Worm (Caenorhabditis elegans) whole organism, L4 larva: ENCODE results near the gene ZC155.2.

Experiments used
- D1046.2 ChIP-seq: fragments of 200-800 bp; sonication (Bioruptor generic); IDR thresholded peaks from 2 replicates; pipeline ENCODE4 v1.3.6; 2022; ENCODE audit warnings: missing genetic modification characterization, missing compliant biosample characterization
- F37D6.2 ChIP-seq: sonication (generic microtip); optimal IDR thresholded peaks from 2 replicates; lab custom pipeline; 2016; ENCODE audit warnings: mild to moderate bottlenecking, missing genetic modification characterization, missing compliant biosample characterization
- F44E2.7 ChIP-seq: fragments of 200-800 bp; sonication (Bioruptor generic); IDR thresholded peaks from 2 replicates; pipeline ENCODE4 v2.1.2; 2022; ENCODE audit warnings: missing genetic modification characterization, missing compliant biosample characterization
- F49E8.2 ChIP-seq: sonication (generic microtip); optimal IDR thresholded peaks from 2 replicates; lab custom pipeline; 2016; ENCODE audit warnings: missing compliant biosample characterization, mild to moderate bottlenecking, missing genetic modification characterization, borderline replicate concordance
- R02D3.7 ChIP-seq: fragments of 150-350 bp; sonication (generic microtip); optimal IDR thresholded peaks from 3 replicates; lab custom pipeline; 2014; ENCODE audit warnings: missing biosample characterization, missing genetic modification characterization
- T26A8.4 ChIP-seq: fragments of 200-800 bp; sonication (Bioruptor generic); IDR thresholded peaks from 2 replicates; pipeline ENCODE4 v1.3.6; 2022; ENCODE audit warnings: missing genetic modification characterization, missing compliant biosample characterization
- Y5F2A.4 ChIP-seq: fragments of 200-800 bp; sonication (Bioruptor generic); optimal IDR thresholded peaks from 2 replicates; lab custom pipeline; 2018; ENCODE audit warnings: mild to moderate bottlenecking, missing genetic modification characterization, missing compliant biosample characterization
- Y75B8A.6 ChIP-seq: fragments of 200-800 bp; sonication (Bioruptor generic); IDR thresholded peaks from 2 replicates; pipeline ENCODE4 v1.3.6; 2022; ENCODE audit warnings: missing genetic modification reagents, missing genetic modification characterization, missing compliant biosample characterization
- aha-1 ChIP-seq: fragments of 150-350 bp; peaks from one replicate; lab custom pipeline; 2014; ENCODE audit warnings: missing biosample characterization, missing genetic modification characterization
- aly-2 ChIP-seq: sonication (generic microtip); optimal IDR thresholded peaks from 2 replicates; lab custom pipeline; 2018; ENCODE audit warnings: missing biosample characterization, missing genetic modification characterization
- ceh-28 ChIP-seq: fragments of 150-350 bp; optimal IDR thresholded peaks from 2 replicates; lab custom pipeline; 2014; ENCODE audit warnings: missing biosample characterization, missing genetic modification reagents, missing genetic modification characterization
- ceh-32 ChIP-seq: sonication (generic microtip); optimal IDR thresholded peaks from 2 replicates; lab custom pipeline; 2016; ENCODE audit warnings: mild to moderate bottlenecking, missing genetic modification characterization, missing compliant biosample characterization; ENCODE audit not compliant: poor library complexity
- ceh-44 ChIP-seq: fragments of 200-800 bp; sonication (Bioruptor generic); IDR thresholded peaks from 2 replicates; pipeline ENCODE4 v1.3.6; 2022; ENCODE audit warnings: missing genetic modification reagents, missing genetic modification characterization, missing compliant biosample characterization
- ces-1 ChIP-seq: fragments of 150-350 bp; sonication (generic microtip); optimal IDR thresholded peaks from 4 replicates; lab custom pipeline; 2014; ENCODE audit warnings: missing biosample characterization, missing genetic modification reagents, missing genetic modification characterization
- daf-19 ChIP-seq: fragments of 200-800 bp; sonication (Bioruptor generic); conservative IDR thresholded peaks from 2 replicates; pipeline ENCODE4 v1.3.6; 2022; ENCODE audit warnings: missing genetic modification characterization, missing compliant biosample characterization
- dpl-1 ChIP-seq: fragments of 150-350 bp; optimal IDR thresholded peaks from 2 replicates; lab custom pipeline; 2014; ENCODE audit warnings: missing biosample characterization, missing genetic modification reagents, missing genetic modification characterization
- duxl-1 ChIP-seq: sonication (generic microtip); optimal IDR thresholded peaks from 2 replicates; lab custom pipeline; 2016; ENCODE audit warnings: mild to moderate bottlenecking, missing genetic modification characterization, moderate library complexity, missing compliant biosample characterization; ENCODE audit not compliant: poor library complexity
- egl-27 ChIP-seq: sonication (generic microtip); optimal IDR thresholded peaks from 3 replicates; lab custom pipeline; 2017; ENCODE audit warnings: missing biosample characterization, missing genetic modification reagents, missing genetic modification characterization
- gei-8 ChIP-seq: fragments of 200-800 bp; sonication (Bioruptor generic); optimal IDR thresholded peaks from 2 replicates; lab custom pipeline; 2018; ENCODE audit warnings: mild to moderate bottlenecking, missing genetic modification characterization, missing compliant biosample characterization
- hif-1 ChIP-seq, 2 experiments: sonication (generic microtip); optimal IDR thresholded peaks; 2 replicates each; lab custom pipeline; 2016 to 2017; ENCODE audit warnings: missing compliant biosample characterization in 2 of 2, missing genetic modification characterization in 2 of 2, missing genetic modification reagents in 2 of 2, missing genotype in 2 of 2, mild to moderate bottlenecking in 1 of 2
- hmg-1.1 ChIP-seq: fragments of 200-800 bp; sonication (Bioruptor generic); IDR thresholded peaks from 2 replicates; pipeline ENCODE4 v1.3.6; 2022; ENCODE audit warnings: missing genetic modification reagents, missing genetic modification characterization, missing compliant biosample characterization
- jun-1 ChIP-seq: fragments of 150-350 bp; optimal IDR thresholded peaks from 2 replicates; lab custom pipeline; 2014; ENCODE audit warnings: missing biosample characterization, missing genetic modification reagents, missing genetic modification characterization
- lim-7 ChIP-seq: fragments of 200-800 bp; sonication (Bioruptor generic); IDR thresholded peaks from 2 replicates; pipeline ENCODE4 v1.3.6; 2022; ENCODE audit warnings: missing genetic modification characterization, missing compliant biosample characterization
- lin-1 ChIP-seq: fragments of 200-800 bp; sonication (Bioruptor generic); IDR thresholded peaks from 2 replicates; pipeline ENCODE4 v1.3.6; 2022; ENCODE audit warnings: missing genetic modification reagents, missing genetic modification characterization, missing compliant biosample characterization
- lin-13 ChIP-seq: fragments of 150-350 bp; optimal IDR thresholded peaks from 2 replicates; lab custom pipeline; 2014; ENCODE audit warnings: missing biosample characterization, missing genetic modification reagents, missing genetic modification characterization
- lin-39 ChIP-seq: fragments of 150-350 bp; optimal IDR thresholded peaks from 2 replicates; lab custom pipeline; 2014; ENCODE audit warnings: missing biosample characterization, missing genetic modification reagents, missing genetic modification characterization
- lsy-2 ChIP-seq, 2 experiments: fragments of 150-350 bp in 1 of 2; sonication (generic microtip) in 1 of 2; optimal IDR thresholded peaks; 2 replicates each; lab custom pipeline; 2014 to 2017; ENCODE audit warnings: missing biosample characterization in 2 of 2, missing genetic modification characterization in 2 of 2
- mdt-29 ChIP-seq: fragments of 200-800 bp; sonication (Bioruptor generic); IDR thresholded peaks from 2 replicates; pipeline ENCODE4 v1.3.6; 2022; ENCODE audit warnings: missing genetic modification reagents, missing genetic modification characterization, missing compliant biosample characterization
- mes-2 ChIP-seq: sonication (generic microtip); optimal IDR thresholded peaks from 2 replicates; lab custom pipeline; 2016; ENCODE audit warnings: missing genotype, mild to moderate bottlenecking, missing genetic modification characterization, missing compliant biosample characterization; ENCODE audit not compliant: poor library complexity, severe bottlenecking
- mxl-3 ChIP-seq: fragments of 200-800 bp; sonication (Bioruptor generic); optimal IDR thresholded peaks from 2 replicates; lab custom pipeline; 2018; ENCODE audit warnings: mild to moderate bottlenecking, missing genetic modification characterization, missing compliant biosample characterization
- nhr-10 ChIP-seq: fragments of 150-350 bp; optimal IDR thresholded peaks from 2 replicates; lab custom pipeline; 2014; ENCODE audit warnings: missing biosample characterization, missing genetic modification characterization
- nhr-102 ChIP-seq: sonication (generic microtip); optimal IDR thresholded peaks from 2 replicates; lab custom pipeline; 2016; ENCODE audit warnings: mild to moderate bottlenecking, missing genetic modification characterization, moderate library complexity, missing compliant biosample characterization
- nhr-237 ChIP-seq: sonication (generic microtip); optimal IDR thresholded peaks from 2 replicates; lab custom pipeline; 2017; ENCODE audit warnings: missing biosample characterization, missing genetic modification characterization
- nhr-25 ChIP-seq: sonication (generic microtip); optimal IDR thresholded peaks from 2 replicates; lab custom pipeline; 2017; ENCODE audit warnings: missing genetic modification characterization, mild to moderate bottlenecking, missing compliant biosample characterization, antibody characterized with exemption, moderate library complexity, borderline replicate concordance; ENCODE audit not compliant: insufficient read depth
- nhr-42 ChIP-seq: fragments of 200-800 bp; sonication (Bioruptor generic); IDR thresholded peaks from 2 replicates; pipeline ENCODE4 v1.3.6; 2022; ENCODE audit warnings: missing genetic modification characterization, missing compliant biosample characterization
- nhr-48 ChIP-seq: sonication (generic microtip); optimal IDR thresholded peaks from 2 replicates; lab custom pipeline; 2016; ENCODE audit warnings: mild to moderate bottlenecking, missing genetic modification characterization, missing compliant biosample characterization
- nhr-77 ChIP-seq: fragments of 150-350 bp; optimal IDR thresholded peaks from 2 replicates; lab custom pipeline; 2014; ENCODE audit warnings: missing biosample characterization, missing genetic modification characterization
- rbr-2 ChIP-seq: sonication (generic microtip); optimal IDR thresholded peaks from 2 replicates; lab custom pipeline; 2016; ENCODE audit warnings: missing genotype, missing genetic modification characterization, missing compliant biosample characterization
- skn-1 ChIP-seq: fragments of 150-350 bp; optimal IDR thresholded peaks from 2 replicates; lab custom pipeline; 2014; ENCODE audit warnings: missing biosample characterization, missing genetic modification characterization
- snpc-1.2 ChIP-seq: fragments of 200-800 bp; sonication (Bioruptor generic); IDR thresholded peaks from 2 replicates; pipeline ENCODE4 v1.3.6; 2022; ENCODE audit warnings: missing genetic modification reagents, missing genetic modification characterization, missing compliant biosample characterization
- spr-3 ChIP-seq: fragments of 200-800 bp; sonication (Bioruptor generic); optimal IDR thresholded peaks from 2 replicates; lab custom pipeline; 2018; ENCODE audit warnings: mild to moderate bottlenecking, missing genetic modification characterization, missing compliant biosample characterization
- zag-1 ChIP-seq: fragments of 150-350 bp; optimal IDR thresholded peaks from 2 replicates; lab custom pipeline; 2014; ENCODE audit warnings: missing biosample characterization, missing genetic modification characterization
- zfp-3 ChIP-seq: fragments of 200-800 bp; sonication (Bioruptor generic); conservative IDR thresholded peaks from 2 replicates; pipeline ENCODE4 v1.3.6; 2022; ENCODE audit warnings: missing genetic modification reagents, missing genetic modification characterization, missing compliant biosample characterization
- ztf-11 ChIP-seq: fragments of 150-350 bp; optimal IDR thresholded peaks from 2 replicates; lab custom pipeline; 2014; ENCODE audit warnings: missing biosample characterization, missing genetic modification characterization
- ztf-7 ChIP-seq: fragments of 150-350 bp; optimal IDR thresholded peaks from 2 replicates; lab custom pipeline; 2014; ENCODE audit warnings: missing biosample characterization, missing genetic modification characterization

Gene ZC155.2

ce11 chrIII:5227831-5228467, 9.2 kb downstream of the ZC155.2 start, which contains the start of the genes C34E10.12, C34E10.10 and atp-2 (continued):
- TF ChIP-seq nhr-48 (tag; lab: Kevin White, UChicago) (no peak), jun-1 (tag; lab: Kevin White, UChicago) (no peak), daf-19 (GFP tag; lab: Robert Waterston, UW) (no peak), mxl-3 (GFP tag; lab: Kevin White, UChicago) (peak; percentile 27), zfp-3 (0 out of 2 replicates have a peak, but pooled peaks have one; percentile 37), Y5F2A.4 (GFP tag; lab: Kevin White, UChicago) (no peak), ceh-28 (no peak), F44E2.7 (GFP tag; lab: Robert Waterston, UW) (no peak), T26A8.4 (peak; percentile 60; the same call in 1 of the 2 replicates), nhr-237 (tag; lab: Kevin White, UChicago) (no peak), Y75B8A.6 (GFP tag; lab: Robert Waterston, UW) (no peak), skn-1 (tag; lab: Kevin White, UChicago) (no peak), F49E8.2 (tag; lab: Kevin White, UChicago) (no peak), lin-13 (GFP tag; lab: Kevin White, UChicago) (peak; percentile 76), lin-1 (no peak), egl-27 (no peak), R02D3.7 (no peak), nhr-77 (tag; lab: Kevin White, UChicago) (peak; percentile 77), ces-1 (GFP tag; lab: Kevin White, UChicago) (peak; percentile 23), gei-8 (no peak), lim-7 (GFP tag; lab: Robert Waterston, UW) (no peak), ceh-44 (no peak)

- TF ChIP-seq lsy-2 (tag; optimal IDR thresholded peaks at IDR 0.05; lab: Kevin White, UChicago) = no peak
- TF ChIP-seq nhr-10 = no peak
- TF ChIP-seq Y75B8A.6 (GFP tag; lab: Robert Waterston, UW) = no peak
These were observed 10.1 kb downstream of the ZC155.2 start for ce11 chrIII:5228839-5229238.

- no peak for TF ChIP-seq zag-1
- TF ChIP-seq nhr-42 (GFP tag; lab: Robert Waterston, UW) = no peak
- no peak for TF ChIP-seq ceh-32 (tag; lab: Kevin White, UChicago)
- TF ChIP-seq mes-2 (tag; lab: Kevin White, UChicago) = no peak
- TF ChIP-seq ztf-7 (tag; lab: Kevin White, UChicago) = no peak
- 0 out of 2 replicates have a peak, but pooled peaks have one; percentile 20 for TF ChIP-seq D1046.2 (GFP tag; lab: Robert Waterston, UW)
- TF ChIP-seq aly-2 (tag; lab: Kevin White, UChicago) = peak; percentile 75
- TF ChIP-seq aha-1 (tag; lab: Kevin White, UChicago) = peak; percentile 82
- no peak for TF ChIP-seq lin-39 (tag; lab: Kevin White, UChicago)
These were observed 10.9 kb downstream of the ZC155.2 start for ce11 chrIII:5229511-5230250.

ce11 chrIII:5230415-5230814, 11.6 kb downstream of the ZC155.2 start, which contains the start of gene prmt-5:
Gene prmt-5 (plus strand): TSS chrIII:5230555.
- peak; percentile 88 for TF ChIP-seq zfp-3
- peak; percentile 59 for TF ChIP-seq spr-3 (GFP tag; lab: Kevin White, UChicago)
- TF ChIP-seq hmg-1.1 (GFP tag; lab: Robert Waterston, UW) = no peak
- peak; percentile 50 for TF ChIP-seq F49E8.2 (tag; lab: Kevin White, UChicago)
- TF ChIP-seq ztf-11 (tag; lab: Kevin White, UChicago) = no peak
- TF ChIP-seq nhr-25 (tag; lab: Kevin White, UChicago) = no peak
- TF ChIP-seq duxl-1 = peak; percentile 74
- TF ChIP-seq rbr-2 (tag; lab: Kevin White, UChicago) = peak; percentile 30
- peak; percentile 38 for TF ChIP-seq nhr-77 (tag; lab: Kevin White, UChicago)
- TF ChIP-seq F37D6.2 (tag; lab: Kevin White, UChicago) = no peak
- TF ChIP-seq hif-1 (tag; optimal IDR thresholded peaks at IDR 0.05; lab: Kevin White, UChicago) = peak in 1 of 2 experiments; percentile 3
- TF ChIP-seq mdt-29 (GFP tag; lab: Robert Waterston, UW) = no peak
- TF ChIP-seq snpc-1.2 (GFP tag; lab: Robert Waterston, UW) = no peak
- peak; percentile 0 for TF ChIP-seq dpl-1
- peak; percentile 74 for TF ChIP-seq nhr-102 (tag; lab: Kevin White, UChicago)
